Worm (Caenorhabditis elegans) whole organism, young adult: ENCODE data around the gene W04G3.5.
A peak's percentile ranks its signal among the peaks of the same experiment; 100 is the strongest.

Experiments used
- C06A6.2 ChIP-seq: fragments of 200-800 bp; sonication (Bioruptor generic); conservative IDR thresholded peaks from 2 replicates; pipeline ENCODE4 v1.3.6; 2022; ENCODE audit warnings: missing genetic modification characterization, missing compliant biosample characterization
- F10E7.11 ChIP-seq: sonication (generic microtip); optimal IDR thresholded peaks from 2 replicates; lab custom pipeline; 2017; ENCODE audit warnings: mild to moderate bottlenecking, missing genetic modification characterization, moderate library complexity, missing compliant biosample characterization
- F23B12.7 ChIP-seq: sonication (generic microtip); optimal IDR thresholded peaks from 2 replicates; lab custom pipeline; 2017; ENCODE audit warnings: missing genetic modification characterization, mild to moderate bottlenecking, missing compliant biosample characterization, antibody characterized with exemption, moderate library complexity; ENCODE audit not compliant: insufficient read depth
- K12H6.12 ChIP-seq: fragments of 200-800 bp; sonication (Bioruptor generic); optimal IDR thresholded peaks from 2 replicates; lab custom pipeline; 2018; ENCODE audit warnings: mild to moderate bottlenecking, missing genetic modification characterization, missing compliant biosample characterization
- T07F8.4 ChIP-seq: sonication (generic microtip); optimal IDR thresholded peaks from 2 replicates; lab custom pipeline; 2016; ENCODE audit warnings: mild to moderate bottlenecking, missing genetic modification characterization, moderate library complexity, missing compliant biosample characterization
- Y56A3A.18 ChIP-seq: fragments of 200-800 bp; sonication (Bioruptor generic); IDR thresholded peaks from 2 replicates; pipeline ENCODE4 v1.3.6; 2022; ENCODE audit warnings: missing genetic modification reagents, missing genetic modification characterization, missing compliant biosample characterization
- Y67H2A.10 ChIP-seq: fragments of 200-800 bp; sonication (Bioruptor generic); conservative IDR thresholded peaks from 2 replicates; pipeline ENCODE4 v1.3.6; 2022; ENCODE audit warnings: missing genetic modification reagents, missing genetic modification characterization, missing compliant biosample characterization
- akir-1 ChIP-seq: fragments of 200-800 bp; sonication (Bioruptor generic); optimal IDR thresholded peaks from 2 replicates; lab custom pipeline; 2018; ENCODE audit warnings: mild to moderate bottlenecking, missing genetic modification characterization, moderate library complexity, missing compliant biosample characterization
- ama-1 ChIP-seq, 3 experiments: fragments of 150-350 bp in 1 of 3; sonication (generic microtip) in 2 of 3; optimal IDR thresholded peaks; 2 replicates each; lab custom pipeline; 2014 to 2018; ENCODE audit warnings: missing biosample characterization in 2 of 3, missing genetic modification characterization in 2 of 3, missing genetic modification reagents in 2 of 3
- atf-7 ChIP-seq: sonication (generic microtip); optimal IDR thresholded peaks from 2 replicates; lab custom pipeline; 2017; ENCODE audit warnings: mild to moderate bottlenecking, missing genetic modification characterization, missing compliant biosample characterization
- attf-5 ChIP-seq: fragments of 200-800 bp; sonication (Bioruptor generic); optimal IDR thresholded peaks from 2 replicates; lab custom pipeline; 2018; ENCODE audit warnings: mild to moderate bottlenecking, missing genetic modification characterization, missing compliant biosample characterization
- attf-6 ChIP-seq: fragments of 200-800 bp; sonication (Bioruptor generic); IDR thresholded peaks from 2 replicates; pipeline ENCODE4 v1.3.6; 2022; ENCODE audit warnings: missing genetic modification reagents, missing genetic modification characterization, missing compliant biosample characterization
- ccch-3 ChIP-seq: fragments of 200-800 bp; sonication (Bioruptor generic); optimal IDR thresholded peaks from 2 replicates; lab custom pipeline; 2018; ENCODE audit warnings: mild to moderate bottlenecking, missing genetic modification characterization, missing compliant biosample characterization
- cebp-2 ChIP-seq: fragments of 200-800 bp; sonication (Bioruptor generic); IDR thresholded peaks from 2 replicates; pipeline ENCODE4 v1.3.6; 2022; ENCODE audit warnings: missing genetic modification characterization, missing compliant biosample characterization
- ceh-100 ChIP-seq: fragments of 200-800 bp; sonication (Bioruptor generic); IDR thresholded peaks from 2 replicates; pipeline ENCODE4 v1.3.6; 2022; ENCODE audit warnings: missing genetic modification reagents, missing genetic modification characterization, missing compliant biosample characterization
- ceh-40 ChIP-seq: fragments of 200-800 bp; sonication (Bioruptor generic); IDR thresholded peaks from 2 replicates; pipeline ENCODE4 v1.3.6; 2022; ENCODE audit warnings: missing genetic modification characterization, missing compliant biosample characterization
- ceh-58 ChIP-seq: fragments of 200-800 bp; sonication (Bioruptor generic); IDR thresholded peaks from 2 replicates; pipeline ENCODE4 v1.3.6; 2022; ENCODE audit warnings: missing genetic modification characterization, missing compliant biosample characterization
- chd-7 ChIP-seq: sonication (generic microtip); optimal IDR thresholded peaks from 2 replicates; lab custom pipeline; 2016; ENCODE audit warnings: mild to moderate bottlenecking, missing genetic modification characterization, moderate library complexity, missing compliant biosample characterization
- dpff-1 ChIP-seq: sonication (generic microtip); optimal IDR thresholded peaks from 2 replicates; lab custom pipeline; 2017; ENCODE audit warnings: mild to moderate bottlenecking, missing genetic modification characterization, missing compliant biosample characterization
- egrh-3 ChIP-seq: fragments of 200-800 bp; sonication (Bioruptor generic); IDR thresholded peaks from 2 replicates; pipeline ENCODE4 v1.3.6; 2022; ENCODE audit warnings: missing genetic modification reagents, missing genetic modification characterization, missing compliant biosample characterization
- gei-17 ChIP-seq: fragments of 200-800 bp; sonication (Bioruptor generic); optimal IDR thresholded peaks from 2 replicates; lab custom pipeline; 2018; ENCODE audit warnings: mild to moderate bottlenecking, missing genetic modification characterization, missing compliant biosample characterization
- hmg-1.2 ChIP-seq: fragments of 200-800 bp; sonication (Bioruptor generic); IDR thresholded peaks from 2 replicates; pipeline ENCODE4 v1.3.6; 2022; ENCODE audit warnings: missing genetic modification reagents, missing genetic modification characterization, missing compliant biosample characterization
- hmg-20 ChIP-seq: fragments of 200-800 bp; sonication (Bioruptor generic); IDR thresholded peaks from 2 replicates; pipeline ENCODE4 v1.3.6; 2022; ENCODE audit warnings: missing genetic modification reagents, missing genetic modification characterization, missing compliant biosample characterization
- let-526 ChIP-seq: fragments of 200-800 bp; sonication (Bioruptor generic); IDR thresholded peaks from 2 replicates; pipeline ENCODE4 v1.3.6; 2022; ENCODE audit warnings: missing genetic modification reagents, missing genetic modification characterization, missing compliant biosample characterization
- lin-26 ChIP-seq: fragments of 200-800 bp; sonication (Bioruptor generic); IDR thresholded peaks from 2 replicates; pipeline ENCODE4 v1.3.6; 2022; ENCODE audit warnings: missing genetic modification reagents, missing genetic modification characterization, missing compliant biosample characterization
- lin-54 ChIP-seq: fragments of 200-800 bp; sonication (Bioruptor generic); optimal IDR thresholded peaks from 2 replicates; lab custom pipeline; 2018; ENCODE audit warnings: mild to moderate bottlenecking, missing genetic modification characterization, missing compliant biosample characterization
- lsl-1 ChIP-seq: fragments of 200-800 bp; sonication (Bioruptor generic); optimal IDR thresholded peaks from 2 replicates; lab custom pipeline; 2018; ENCODE audit warnings: mild to moderate bottlenecking, missing genetic modification characterization, moderate library complexity, missing compliant biosample characterization
- lsy-27 ChIP-seq: sonication (generic microtip); optimal IDR thresholded peaks from 2 replicates; lab custom pipeline; 2017; ENCODE audit warnings: missing genetic modification characterization, mild to moderate bottlenecking, missing compliant biosample characterization, antibody characterized with exemption, missing genotype, borderline replicate concordance; ENCODE audit not compliant: insufficient read depth
- madf-3 ChIP-seq: fragments of 200-800 bp; sonication (Bioruptor generic); IDR thresholded peaks from 2 replicates; pipeline ENCODE4 v1.3.6; 2022; ENCODE audit warnings: missing genetic modification reagents, missing genetic modification characterization, missing compliant biosample characterization
- mcd-1 ChIP-seq: fragments of 200-800 bp; sonication (Bioruptor generic); IDR thresholded peaks from 2 replicates; pipeline ENCODE4 v1.3.6; 2022; ENCODE audit warnings: missing genetic modification reagents, missing genetic modification characterization, missing compliant biosample characterization
- mel-28 ChIP-seq: sonication (generic microtip); optimal IDR thresholded peaks from 2 replicates; lab custom pipeline; 2016; ENCODE audit warnings: borderline replicate concordance, mild to moderate bottlenecking, missing genetic modification characterization, missing compliant biosample characterization
- mxl-1 ChIP-seq: sonication (generic microtip); optimal IDR thresholded peaks from 2 replicates; lab custom pipeline; 2016; ENCODE audit warnings: missing genetic modification characterization, missing compliant biosample characterization
- nhr-120 ChIP-seq: fragments of 200-800 bp; sonication (Bioruptor generic); IDR thresholded peaks from 2 replicates; pipeline ENCODE4 v1.3.6; 2022; ENCODE audit warnings: missing genetic modification characterization, missing compliant biosample characterization
- nhr-90 ChIP-seq: sonication (generic microtip); optimal IDR thresholded peaks from 2 replicates; lab custom pipeline; 2016; ENCODE audit warnings: missing genotype, mild to moderate bottlenecking, missing genetic modification characterization, missing compliant biosample characterization
- pbrm-1 ChIP-seq: fragments of 200-800 bp; sonication (Bioruptor generic); IDR thresholded peaks from 2 replicates; pipeline ENCODE4 v1.3.6; 2022; ENCODE audit warnings: missing genetic modification reagents, missing genetic modification characterization, missing compliant biosample characterization
- rcor-1 ChIP-seq: fragments of 200-800 bp; sonication (Bioruptor generic); IDR thresholded peaks from 2 replicates; pipeline ENCODE4 v1.3.6; 2022; ENCODE audit warnings: missing genetic modification reagents, missing genetic modification characterization, missing compliant biosample characterization
- repo-1 ChIP-seq: sonication (generic microtip); optimal IDR thresholded peaks from 2 replicates; lab custom pipeline; 2017; ENCODE audit warnings: mild to moderate bottlenecking, missing genetic modification characterization, missing compliant biosample characterization
- rpc-1 ChIP-seq, 2 experiments: fragments of 150-350 bp in 1 of 2; sonication (generic microtip) in 1 of 2; optimal IDR thresholded peaks; 2 replicates each; lab custom pipeline; 2014 to 2018; ENCODE audit warnings: missing biosample characterization in 1 of 2, missing genetic modification characterization in 1 of 2, missing genetic modification reagents in 1 of 2, missing genotype in 1 of 2
- sdz-38 ChIP-seq: sonication (generic microtip); optimal IDR thresholded peaks from 2 replicates; lab custom pipeline; 2016; ENCODE audit warnings: missing genotype, missing genetic modification characterization, missing compliant biosample characterization
- sea-2 ChIP-seq: fragments of 200-800 bp; sonication (Bioruptor generic); IDR thresholded peaks from 2 replicates; pipeline ENCODE4 v1.3.6; 2022; ENCODE audit warnings: missing genetic modification characterization, missing compliant biosample characterization
- snpc-1.3 ChIP-seq: sonication (generic microtip); optimal IDR thresholded peaks from 2 replicates; lab custom pipeline; 2017; ENCODE audit warnings: missing genetic modification characterization, mild to moderate bottlenecking, missing compliant biosample characterization, antibody characterized with exemption, moderate library complexity, missing genotype, missing genetic modification reagents; ENCODE audit not compliant: insufficient read depth
- tbx-9 ChIP-seq: sonication (generic microtip); optimal IDR thresholded peaks from 2 replicates; lab custom pipeline; 2016; ENCODE audit warnings: borderline replicate concordance, missing genetic modification characterization, inconsistent platforms, missing compliant biosample characterization
- unc-130 ChIP-seq: sonication (generic microtip); optimal IDR thresholded peaks from 2 replicates; lab custom pipeline; 2016; ENCODE audit warnings: missing genetic modification reagents, missing genetic modification characterization, missing compliant biosample characterization
- ztf-22 ChIP-seq: fragments of 200-800 bp; sonication (Bioruptor generic); optimal IDR thresholded peaks from 2 replicates; lab custom pipeline; 2018; ENCODE audit warnings: mild to moderate bottlenecking, missing genetic modification characterization, moderate library complexity, missing compliant biosample characterization
- ztf-25 ChIP-seq: fragments of 200-800 bp; sonication (Bioruptor generic); IDR thresholded peaks from 2 replicates; pipeline ENCODE4 v1.3.6; 2022; ENCODE audit warnings: missing genetic modification reagents, missing genetic modification characterization, missing compliant biosample characterization
- ztf-26 ChIP-seq: sonication (generic microtip); optimal IDR thresholded peaks from 2 replicates; lab custom pipeline; 2017; ENCODE audit warnings: missing genetic modification characterization, missing compliant biosample characterization
- ztf-28 ChIP-seq: fragments of 200-800 bp; sonication (Bioruptor generic); IDR thresholded peaks from 2 replicates; pipeline ENCODE4 v1.3.6; 2022; ENCODE audit warnings: missing genetic modification reagents, missing genetic modification characterization, missing compliant biosample characterization

The W04G3.5 gene

DNA sequence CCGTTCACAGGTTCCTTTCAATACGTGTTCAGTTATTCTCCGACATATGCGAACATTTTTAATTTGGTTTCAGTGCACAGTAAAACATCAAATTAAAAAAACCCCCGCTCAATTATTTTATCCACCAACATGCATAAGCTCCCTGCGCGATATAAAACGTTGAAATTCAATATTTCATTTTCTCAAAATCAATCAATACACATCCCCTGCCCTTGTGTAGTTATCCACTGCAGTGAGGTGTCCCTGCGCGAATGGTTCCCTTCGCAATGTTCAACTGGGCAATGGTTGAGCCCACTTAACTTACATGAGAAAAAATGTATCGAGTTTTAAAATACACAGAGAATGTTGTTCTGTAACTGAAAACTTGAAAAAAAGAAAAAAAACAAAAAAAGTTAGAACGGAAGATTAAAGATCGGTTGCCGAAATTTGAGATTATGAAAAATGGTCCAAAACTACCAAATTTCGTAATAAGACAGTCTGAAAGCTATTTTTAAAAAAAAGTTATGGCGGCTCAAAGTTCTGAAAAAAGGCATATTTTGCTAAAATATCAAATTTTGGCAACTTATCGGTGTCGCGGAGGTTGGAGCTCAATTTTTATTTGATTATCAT, 20.6 kb downstream of the W04G3.5 start (continued):
- peak; percentile 35 for TF ChIP-seq snpc-1.3 (tag; lab: Kevin White, UChicago)
- peak; percentile 99 for TF ChIP-seq atf-7 (tag; lab: Kevin White, UChicago)
- peak; percentile 91 for TF ChIP-seq ceh-58 (GFP tag; lab: Robert Waterston, UW)
- peak; percentile 91 for TF ChIP-seq ceh-40 (GFP tag; lab: Robert Waterston, UW)
- peak; percentile 86; the same call in 1 of the 2 replicates for TF ChIP-seq madf-3 (GFP tag; lab: Robert Waterston, UW)
- peak; percentile 98 for TF ChIP-seq pbrm-1 (GFP tag; lab: Robert Waterston, UW)
- TF ChIP-seq attf-5 (GFP tag; lab: Kevin White, UChicago) = peak; percentile 75
- peak; percentile 95 for TF ChIP-seq akir-1 (GFP tag; lab: Kevin White, UChicago)
- peak; percentile 45 for TF ChIP-seq unc-130
- TF ChIP-seq ceh-100 (GFP tag; lab: Robert Waterston, UW) = peak; percentile 79
- TF ChIP-seq sdz-38 (tag; lab: Kevin White, UChicago) = no peak
- peak; percentile 51 for TF ChIP-seq mel-28 (tag; lab: Kevin White, UChicago)
- peak; percentile 94 for TF ChIP-seq lin-54 (GFP tag; lab: Kevin White, UChicago)
- peak; percentile 83 for TF ChIP-seq mxl-1 (tag; lab: Kevin White, UChicago)
- no peak for TF ChIP-seq lsl-1 (GFP tag; lab: Kevin White, UChicago)
- peak; percentile 98 for TF ChIP-seq rcor-1 (GFP tag; lab: Robert Waterston, UW)
- TF ChIP-seq mcd-1 (GFP tag; lab: Robert Waterston, UW) = peak; percentile 93
- TF ChIP-seq tbx-9 = peak; percentile 55
- 0 out of 2 replicates have a peak, but pooled peaks have one; percentile 13 for TF ChIP-seq attf-6 (GFP tag; lab: Robert Waterston, UW)
- TF ChIP-seq repo-1 = peak; percentile 100
- peak; percentile 99 for TF ChIP-seq chd-7 (tag; lab: Kevin White, UChicago)
- TF ChIP-seq lin-26 (GFP tag; lab: Robert Waterston, UW) = peak; percentile 89
- TF ChIP-seq ama-1 (optimal IDR thresholded peaks at IDR 0.05; lab: Kevin White, UChicago) = no peak
- peak in 1 of 2 experiments; percentile 93 for TF ChIP-seq ama-1 (GFP tag; optimal IDR thresholded peaks at IDR 0.05; lab: Kevin White, UChicago)
- peak; percentile 94 for TF ChIP-seq T07F8.4 (tag; lab: Kevin White, UChicago)
- peak; percentile 99 for TF ChIP-seq cebp-2 (GFP tag; lab: Robert Waterston, UW)
- TF ChIP-seq lsy-27 (tag; lab: Kevin White, UChicago) = no peak
- TF ChIP-seq ztf-22 (GFP tag; lab: Kevin White, UChicago) = peak; percentile 97
- peak; percentile 95 for TF ChIP-seq sea-2
- peak; percentile 93 for TF ChIP-seq let-526 (GFP tag; lab: Robert Waterston, UW)
- TF ChIP-seq ztf-28 = peak; percentile 59; the same call in 1 of the 2 replicates
- TF ChIP-seq ztf-26 (tag; lab: Kevin White, UChicago) = peak; percentile 100
- TF ChIP-seq K12H6.12 = peak; percentile 99
- TF ChIP-seq nhr-90 (tag; lab: Kevin White, UChicago) = peak; percentile 95

DNA sequence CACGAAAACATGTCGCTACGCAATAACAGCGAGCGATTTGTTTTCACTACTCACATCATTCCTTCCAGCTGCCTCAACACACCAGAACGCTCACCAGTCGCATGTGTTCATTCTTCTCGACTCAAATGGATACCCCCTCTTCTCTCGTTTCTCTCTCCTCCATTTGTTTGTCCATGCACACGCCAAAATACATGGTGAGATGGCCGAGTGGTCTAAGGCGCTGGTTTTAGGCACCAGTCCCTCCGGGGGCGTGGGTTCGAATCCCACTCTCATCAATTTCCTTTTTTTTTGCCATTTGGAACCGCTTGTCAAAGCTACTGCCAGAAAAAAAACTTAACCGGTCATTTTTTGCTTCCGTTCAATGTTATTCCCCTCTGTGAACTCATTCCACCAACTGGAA, 22.0 kb downstream of the W04G3.5 start:
- TF ChIP-seq rpc-1 (optimal IDR thresholded peaks at IDR 0.05; lab: Kevin White, UChicago) (peak; percentile 84), rpc-1 (tag; optimal IDR thresholded peaks at IDR 0.05; lab: Kevin White, UChicago) (peak; percentile 84), gei-17 (GFP tag; lab: Kevin White, UChicago) (peak; percentile 80), mcd-1 (GFP tag; lab: Robert Waterston, UW) (peak; percentile 79), Y67H2A.10 (GFP tag; lab: Robert Waterston, UW) (no peak), dpff-1 (no peak), nhr-120 (0 out of 2 replicates have a peak, but pooled peaks have one; percentile 48), hmg-1.2 (GFP tag; lab: Robert Waterston, UW) (peak; percentile 84), C06A6.2 (GFP tag; lab: Robert Waterston, UW) (peak; percentile 62; the same call in 1 of the 2 replicates), hmg-20 (GFP tag; lab: Robert Waterston, UW) (peak; percentile 88), ztf-25 (GFP tag; lab: Robert Waterston, UW) (peak; percentile 88; the same call in 1 of the 2 replicates), Y56A3A.18 (GFP tag; lab: Robert Waterston, UW) (peak; percentile 95), ccch-3 (GFP tag; lab: Kevin White, UChicago) (peak; percentile 15), F10E7.11 (tag; lab: Kevin White, UChicago) (peak; percentile 57), F23B12.7 (tag; lab: Kevin White, UChicago) (peak; percentile 61), lsy-27 (tag; lab: Kevin White, UChicago) (no peak), egrh-3 (peak; percentile 66)
